Fruit fly (Drosophila melanogaster) whole organism, adult: Measurements from ENCODE around the gene Sgs1.

Experiments used
- CG11617 ChIP-seq: fragments of 200-800 bp; sonication (Bioruptor generic); optimal IDR thresholded peaks from 2 replicates; lab custom pipeline; 2017; ENCODE audit warnings: mild to moderate bottlenecking, missing biosample characterization, missing genetic modification reagents, missing genetic modification characterization
- CG33017 ChIP-seq: fragments of 200-800 bp; sonication (Bioruptor generic); optimal IDR thresholded peaks from 2 replicates; lab custom pipeline; 2018; ENCODE audit warnings: missing biosample characterization, mild to moderate bottlenecking, missing genetic modification characterization, moderate library complexity
- CG5204 ChIP-seq: fragments of 200-800 bp; sonication (Bioruptor generic); optimal IDR thresholded peaks from 2 replicates; lab custom pipeline; 2016; ENCODE audit warnings: missing biosample characterization, missing genetic modification characterization
- ovo ChIP-seq: fragments of 200-800 bp; sonication (Bioruptor generic); optimal IDR thresholded peaks from 2 replicates; lab custom pipeline; 2016; ENCODE audit warnings: missing biosample characterization, missing genetic modification characterization
- pad ChIP-seq: fragments of 200-800 bp; sonication (Bioruptor generic); optimal IDR thresholded peaks from 3 replicates; lab custom pipeline; 2017; ENCODE audit warnings: missing biosample characterization, missing genetic modification characterization, mild to moderate bottlenecking, moderate library complexity, missing genetic modification reagents
- tj ChIP-seq: fragments of 200-800 bp; sonication (Bioruptor generic); optimal IDR thresholded peaks from 3 replicates; lab custom pipeline; 2017; ENCODE audit warnings: missing biosample characterization, mild to moderate bottlenecking, missing genetic modification characterization, moderate library complexity

The Sgs1 gene

DNA sequence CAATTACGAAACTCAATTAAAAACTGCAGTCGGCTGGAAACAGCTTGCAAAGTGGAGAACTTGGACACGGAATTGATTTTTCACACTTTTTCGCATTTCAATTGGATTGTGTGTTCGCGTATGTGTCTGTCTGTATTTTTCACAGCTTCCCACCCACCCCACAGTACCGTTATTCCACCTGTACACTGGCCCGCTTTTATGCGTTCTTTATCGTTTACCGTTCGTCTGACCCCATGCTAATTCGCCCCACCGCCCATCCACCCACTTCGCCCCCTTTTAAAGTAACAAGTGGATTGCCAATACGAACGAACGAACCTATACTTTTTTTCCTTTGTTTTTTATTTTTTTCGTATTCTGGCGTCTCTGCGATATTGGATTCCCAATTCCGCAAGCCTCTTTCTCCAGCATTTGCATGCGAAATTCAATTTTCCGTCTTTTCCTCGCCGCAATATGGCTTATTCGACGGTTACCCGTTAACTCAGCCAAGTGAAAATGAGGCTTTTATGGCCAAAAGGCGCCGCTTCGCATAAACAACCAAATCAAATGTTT, 45.0 kb downstream of the Sgs1 start:
- TF ChIP-seq pad = peak; percentile 9
- TF ChIP-seq tj (GFP tag; lab: Kevin White, UChicago) = peak; percentile 41
- no peak for TF ChIP-seq CG5204
- no peak for TF ChIP-seq CG33017
- no peak for TF ChIP-seq CG11617
- TF ChIP-seq ovo = peak; percentile 86
